Worm (Caenorhabditis elegans) whole organism, L1 larva: Measurements from ENCODE around the gene rps-22.
A peak's percentile ranks its signal among the peaks of the same experiment; 100 is the strongest.

Source experiments
- elt-3 ChIP-seq, 6 experiments: fragments of 150-350 bp in 1 of 6; sonication (generic microtip); optimal IDR thresholded peaks; 2 replicates each; lab custom pipeline; 2017 to 2018; ENCODE audit warnings: missing biosample characterization in 6 of 6, missing genetic modification characterization in 6 of 6, inconsistent platforms in 1 of 6
- fkh-10 ChIP-seq: sonication (generic microtip); optimal IDR thresholded peaks from 2 replicates; lab custom pipeline; 2017; ENCODE audit warnings: missing biosample characterization, missing genetic modification reagents, missing genetic modification characterization
- lin-13 ChIP-seq: fragments of 150-350 bp; optimal IDR thresholded peaks from 2 replicates; lab custom pipeline; 2014; ENCODE audit warnings: missing biosample characterization, missing genetic modification reagents, missing genetic modification characterization
- lin-15B ChIP-seq: fragments of 150-350 bp; sonication (generic microtip); optimal IDR thresholded peaks from 3 replicates; lab custom pipeline; 2014; ENCODE audit warnings: missing biosample characterization, missing genetic modification characterization
- lsy-2 ChIP-seq, 2 experiments: fragments of 150-350 bp; optimal IDR thresholded peaks; 2 replicates each; lab custom pipeline; 2014; ENCODE audit warnings: missing biosample characterization in 2 of 2, missing genetic modification characterization in 2 of 2
- nhr-11 ChIP-seq: fragments of 150-350 bp; optimal IDR thresholded peaks from 2 replicates; lab custom pipeline; 2014; ENCODE audit warnings: missing biosample characterization, missing genetic modification characterization
- nhr-12 ChIP-seq: sonication (generic microtip); optimal IDR thresholded peaks from 2 replicates; lab custom pipeline; 2017; ENCODE audit warnings: missing biosample characterization, missing genetic modification characterization
- pag-3 ChIP-seq: sonication (generic microtip); optimal IDR thresholded peaks from 2 replicates; lab custom pipeline; 2017; ENCODE audit warnings: missing genetic modification characterization, mild to moderate bottlenecking, missing compliant biosample characterization, antibody characterized with exemption, borderline replicate concordance; ENCODE audit not compliant: insufficient read depth

ce11 chrIII:1923419-1924318, 26.7 kb upstream of the rps-22 start:
- TF ChIP-seq nhr-11 (tag; lab: Kevin White, UChicago) (peak; percentile 74), elt-3 (tag; optimal IDR thresholded peaks at IDR 0.05; lab: Kevin White, UChicago) (peak in 5 of 6 experiments; percentile 40 to 86 (median 76)), fkh-10 (GFP tag; lab: Kevin White, UChicago) (peak; percentile 92), lsy-2 (tag; optimal IDR thresholded peaks at IDR 0.05; lab: Kevin White, UChicago) (peak; percentile 87 to 88), pag-3 (tag; lab: Kevin White, UChicago) (no peak), nhr-12 (tag; lab: Kevin White, UChicago) (no peak), lin-15B (tag; lab: Kevin White, UChicago) (peak; percentile 5), lin-13 (GFP tag; lab: Kevin White, UChicago) (peak; percentile 84)
